Worm (Caenorhabditis elegans) whole organism, L2 larva: ENCODE data around the gene Y2H9A.6.

ENCODE experiments used
- ceh-16 ChIP-seq: fragments of 150-350 bp; optimal IDR thresholded peaks from 2 replicates; lab custom pipeline; 2014; ENCODE audit warnings: missing biosample characterization, missing genetic modification characterization
- egl-27 ChIP-seq: sonication (generic microtip); optimal IDR thresholded peaks from 3 replicates; lab custom pipeline; 2017; ENCODE audit warnings: missing biosample characterization, missing genetic modification reagents, missing genetic modification characterization
- fos-1 ChIP-seq: fragments of 150-350 bp; optimal IDR thresholded peaks from 2 replicates; lab custom pipeline; 2014; ENCODE audit warnings: missing biosample characterization, missing genetic modification characterization
- mdl-1 ChIP-seq, 2 experiments: fragments of 150-350 bp in 1 of 2; sonication (generic microtip) in 1 of 2; optimal IDR thresholded peaks; 2 replicates each; lab custom pipeline; 2017; ENCODE audit warnings: missing biosample characterization in 2 of 2, missing genetic modification characterization in 2 of 2
- nhr-6 ChIP-seq: fragments of 150-350 bp; optimal IDR thresholded peaks from 2 replicates; lab custom pipeline; 2014; ENCODE audit warnings: missing biosample characterization, missing genetic modification characterization

ce11 chrV:13488297-13488803 lies 44.7 kb downstream of the Y2H9A.6 start:
- TF ChIP-seq ceh-16 (no peak), nhr-6 (tag; lab: Kevin White, UChicago) (no peak), egl-27 (tag; lab: Kevin White, UChicago) (no peak), mdl-1 (tag; optimal IDR thresholded peaks at IDR 0.05; lab: Kevin White, UChicago) (no peak), fos-1 (no peak)
